Worm (Caenorhabditis elegans): ENCODE measurements around the gene cpna-1.

DNA sequence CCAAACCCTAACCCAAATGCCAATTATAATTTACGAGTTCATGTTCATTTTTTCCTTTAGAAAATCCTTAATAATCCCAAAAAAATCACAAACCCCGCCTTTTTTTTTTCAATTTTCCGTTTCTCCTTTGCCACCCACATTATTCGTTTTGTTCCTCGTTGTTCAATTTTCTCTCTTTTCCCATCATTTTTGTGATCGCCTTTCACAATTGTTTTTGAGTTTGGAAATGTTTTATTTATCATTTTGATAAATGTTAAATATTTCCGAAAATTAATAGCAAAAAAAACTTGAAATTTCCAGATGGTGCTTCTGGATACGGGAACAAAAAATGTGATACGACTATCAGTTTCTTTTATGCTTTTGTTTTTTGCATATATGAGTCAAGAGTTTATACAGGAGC lies 28.9 kb downstream of the cpna-1 start, which contains the start of gene F31D5.2:
- no peak for TF ChIP-seq attf-3 (GFP tag; conservative IDR thresholded peaks at IDR 0.05)
- no peak for TF ChIP-seq nhr-80 (tag; optimal IDR thresholded peaks at IDR 0.05)
- TF ChIP-seq snpc-4 (GFP tag; optimal IDR thresholded peaks at IDR 0.05), result no peak
- no peak for TF ChIP-seq snpc-4 (tag; optimal IDR thresholded peaks at IDR 0.05)
- no peak for TF ChIP-seq rpc-1 (optimal IDR thresholded peaks at IDR 0.05)
- TF ChIP-seq rpc-1 (tag; optimal IDR thresholded peaks at IDR 0.05), result no peak
- no peak for TF ChIP-seq Y79H2A.3 (GFP tag; conservative IDR thresholded peaks at IDR 0.05)
- no peak for TF ChIP-seq T26A5.8 (tag; optimal IDR thresholded peaks at IDR 0.05)
- no peak for TF ChIP-seq hmg-1.2 (GFP tag; IDR thresholded peaks at IDR 0.05)
- TF ChIP-seq snpc-1.3 (tag; optimal IDR thresholded peaks at IDR 0.05; ENCODE audit: insufficient read depth), result no peak
- no peak for TF ChIP-seq hlh-26 (GFP tag; conservative IDR thresholded peaks at IDR 0.05)
- no peak for TF ChIP-seq K11D2.4 (GFP tag; IDR thresholded peaks at IDR 0.05)
- no peak for TF ChIP-seq F37B4.10 (GFP tag; IDR thresholded peaks at IDR 0.05)
- TF ChIP-seq B0019.2 (GFP tag; conservative IDR thresholded peaks at IDR 0.05), result no peak

Measured in whole organism, young adult.